Fruit fly (Drosophila melanogaster) whole organism, embryonic: ENCODE data around the gene CG10341.

Experiments used
- ATbp ChIP-seq: fragments of 200-800 bp; sonication (Bioruptor generic); optimal IDR thresholded peaks from 2 replicates; lab custom pipeline; 2017; ENCODE audit warnings: missing biosample characterization, mild to moderate bottlenecking, missing genetic modification characterization, missing genetic modification reagents
- CG10321 ChIP-seq: fragments of 200-800 bp; sonication (Bioruptor generic); IDR thresholded peaks from 2 replicates; pipeline ENCODE4 v1.3.6; 2022; ENCODE audit warnings: missing biosample characterization, missing genetic modification characterization
- CG10431 ChIP-seq: fragments of 200-800 bp; sonication (Bioruptor generic); optimal IDR thresholded peaks from 3 replicates; lab custom pipeline; 2018; ENCODE audit warnings: missing biosample characterization, mild to moderate bottlenecking, missing genetic modification characterization
- CG11093 ChIP-seq: fragments of 200-800 bp; sonication (Bioruptor generic); IDR thresholded peaks from 3 replicates; pipeline ENCODE4 v1.3.6; 2022; ENCODE audit warnings: missing biosample characterization, missing genetic modification characterization
- CG12071 ChIP-seq: fragments of 200-800 bp; sonication (Bioruptor generic); optimal IDR thresholded peaks from 3 replicates; lab custom pipeline; 2018; ENCODE audit warnings: missing biosample characterization, mild to moderate bottlenecking, missing genetic modification characterization
- CG14441 ChIP-seq: fragments of 200-800 bp; sonication (Bioruptor generic); IDR thresholded peaks from 2 replicates; pipeline ENCODE4 v1.3.6; 2022; ENCODE audit warnings: missing biosample characterization, missing genetic modification characterization
- CG15011 ChIP-seq: fragments of 200-800 bp; sonication (Bioruptor generic); optimal IDR thresholded peaks from 3 replicates; lab custom pipeline; 2018; ENCODE audit warnings: missing biosample characterization, mild to moderate bottlenecking, missing genetic modification characterization
- CG1603 ChIP-seq: fragments of 200-800 bp; sonication (Bioruptor generic); optimal IDR thresholded peaks from 2 replicates; lab custom pipeline; 2019; ENCODE audit warnings: missing biosample characterization, mild to moderate bottlenecking, missing genetic modification characterization, moderate library complexity
- CG32772 ChIP-seq: fragments of 200-800 bp; sonication (Bioruptor generic); IDR thresholded peaks from 2 replicates; pipeline ENCODE4 v1.3.6; 2022; ENCODE audit warnings: missing biosample characterization, missing genetic modification characterization
- CG33213 ChIP-seq: fragments of 200-800 bp; sonication (Bioruptor generic); optimal IDR thresholded peaks from 3 replicates; lab custom pipeline; 2016; ENCODE audit warnings: missing biosample characterization, missing genetic modification characterization
- CG33557 ChIP-seq: fragments of 200-800 bp; sonication (Bioruptor generic); optimal IDR thresholded peaks from 2 replicates; lab custom pipeline; 2019; ENCODE audit warnings: missing biosample characterization, mild to moderate bottlenecking, missing genetic modification characterization, moderate library complexity
- CG34422 ChIP-seq: fragments of 200-800 bp; sonication (Bioruptor generic); IDR thresholded peaks from 3 replicates; pipeline ENCODE4 v1.3.6; 2022; ENCODE audit warnings: missing biosample characterization, missing genetic modification characterization
- CG3838 ChIP-seq: fragments of 200-800 bp; sonication (Bioruptor generic); optimal IDR thresholded peaks from 3 replicates; lab custom pipeline; 2016; ENCODE audit warnings: missing biosample characterization, missing genetic modification characterization
- CG5953 ChIP-seq: fragments of 200-800 bp; sonication (Bioruptor generic); IDR thresholded peaks from 2 replicates; pipeline ENCODE4 v1.3.6; 2022; ENCODE audit warnings: missing biosample characterization, missing genetic modification characterization
- CG6175 ChIP-seq: fragments of 200-800 bp; sonication (Bioruptor generic); IDR thresholded peaks from 3 replicates; pipeline ENCODE4 v1.3.6; 2022; ENCODE audit warnings: missing biosample characterization, missing genetic modification characterization
- CG6791 ChIP-seq: fragments of 200-800 bp; sonication (Bioruptor generic); IDR thresholded peaks from 3 replicates; pipeline ENCODE4 v1.3.6; 2022; ENCODE audit warnings: missing biosample characterization, missing genetic modification characterization; ENCODE audit not compliant: partially characterized antibody
- CG7271 ChIP-seq: fragments of 200-800 bp; sonication (Bioruptor generic); optimal IDR thresholded peaks from 2 replicates; lab custom pipeline; 2018; ENCODE audit warnings: missing biosample characterization, mild to moderate bottlenecking, missing genetic modification characterization, moderate library complexity
- CG8359 ChIP-seq: fragments of 200-800 bp; sonication (Bioruptor generic); optimal IDR thresholded peaks from 2 replicates; lab custom pipeline; 2017; ENCODE audit warnings: missing biosample characterization, mild to moderate bottlenecking, missing genetic modification characterization, borderline replicate concordance
- CG8765 ChIP-seq: fragments of 200-800 bp; sonication (Bioruptor generic); IDR thresholded peaks from 2 replicates; pipeline ENCODE4 v1.3.6; 2022; ENCODE audit warnings: missing biosample characterization, missing genetic modification characterization
- CG9932 ChIP-seq: fragments of 200-800 bp; sonication (Bioruptor generic); IDR thresholded peaks from 2 replicates; pipeline ENCODE4 v1.3.6; 2022; ENCODE audit warnings: missing biosample characterization, missing genetic modification characterization
- HLHmδ ChIP-seq: fragments of 200-800 bp; sonication (Bioruptor generic); optimal IDR thresholded peaks from 2 replicates; lab custom pipeline; 2018; ENCODE audit warnings: missing biosample characterization, mild to moderate bottlenecking, missing genetic modification characterization, moderate library complexity
- Hr3 ChIP-seq: fragments of 200-800 bp; sonication (Bioruptor generic); optimal IDR thresholded peaks from 3 replicates; lab custom pipeline; 2016; ENCODE audit warnings: missing biosample characterization, missing genetic modification characterization
- Lhr ChIP-seq: fragments of 200-800 bp; sonication (Bioruptor generic); optimal IDR thresholded peaks from 3 replicates; lab custom pipeline; 2017; ENCODE audit warnings: mild to moderate bottlenecking, missing biosample characterization, missing genetic modification reagents, missing genetic modification characterization
- Meics ChIP-seq: fragments of 200-800 bp; sonication (Bioruptor generic); optimal IDR thresholded peaks from 2 replicates; lab custom pipeline; 2017; ENCODE audit warnings: missing biosample characterization, mild to moderate bottlenecking, missing genetic modification characterization
- NfI ChIP-seq: fragments of 200-800 bp; sonication (Bioruptor generic); optimal IDR thresholded peaks from 3 replicates; lab custom pipeline; 2018; ENCODE audit warnings: missing biosample characterization, mild to moderate bottlenecking, missing genetic modification characterization, moderate library complexity
- Six4 ChIP-seq: fragments of 200-800 bp; sonication (Bioruptor generic); optimal IDR thresholded peaks from 2 replicates; lab custom pipeline; 2016; ENCODE audit warnings: missing biosample characterization, missing genetic modification characterization
- Usf ChIP-seq: fragments of 200-800 bp; sonication (Bioruptor generic); optimal IDR thresholded peaks from 2 replicates; lab custom pipeline; 2017; ENCODE audit warnings: missing genotype, missing biosample characterization, missing genetic modification characterization
- Xrp1 ChIP-seq: fragments of 200-800 bp; sonication (Bioruptor generic); IDR thresholded peaks from 2 replicates; pipeline ENCODE4 v1.3.6; 2022; ENCODE audit warnings: missing biosample characterization, missing genetic modification characterization
- al ChIP-seq: fragments of 200-800 bp; sonication (Bioruptor generic); IDR thresholded peaks from 2 replicates; pipeline ENCODE4 v1.3.6; 2022; ENCODE audit warnings: missing biosample characterization, missing genetic modification characterization
- amos ChIP-seq: fragments of 200-800 bp; sonication (Bioruptor generic); IDR thresholded peaks from 2 replicates; pipeline ENCODE4 v1.3.6; 2022; ENCODE audit warnings: missing biosample characterization, missing genetic modification characterization; ENCODE audit not compliant: partially characterized antibody
- chif ChIP-seq, 2 experiments: fragments of 200-800 bp; sonication (Bioruptor generic); optimal IDR thresholded peaks; 3 replicates each; lab custom pipeline; 2016; ENCODE audit warnings: missing biosample characterization in 2 of 2, missing genetic modification characterization in 2 of 2
- dmrt11E ChIP-seq: fragments of 200-800 bp; sonication (Bioruptor generic); optimal IDR thresholded peaks from 3 replicates; lab custom pipeline; 2018; ENCODE audit warnings: missing biosample characterization, mild to moderate bottlenecking, missing genetic modification characterization, moderate library complexity
- dmrt99B ChIP-seq: fragments of 200-800 bp; sonication (Bioruptor generic); optimal IDR thresholded peaks from 2 replicates; lab custom pipeline; 2018; ENCODE audit warnings: missing biosample characterization, mild to moderate bottlenecking, missing genetic modification characterization, moderate library complexity
- gfzf ChIP-seq: fragments of 200-800 bp; sonication (Bioruptor generic); optimal IDR thresholded peaks from 2 replicates; lab custom pipeline; 2016; ENCODE audit warnings: missing biosample characterization, mild to moderate bottlenecking, missing genetic modification characterization, moderate library complexity
- gsb-n ChIP-seq: fragments of 200-800 bp; sonication (Bioruptor generic); optimal IDR thresholded peaks from 3 replicates; lab custom pipeline; 2018; ENCODE audit warnings: missing biosample characterization, mild to moderate bottlenecking, missing genetic modification characterization
- ind ChIP-seq: fragments of 200-800 bp; sonication (Bioruptor generic); optimal IDR thresholded peaks from 3 replicates; lab custom pipeline; 2016; ENCODE audit warnings: missing biosample characterization, missing genetic modification characterization
- jigr1 ChIP-seq: fragments of 200-800 bp; sonication (Bioruptor generic); IDR thresholded peaks from 3 replicates; pipeline ENCODE4 v1.3.6; 2022; ENCODE audit warnings: missing biosample characterization, missing genetic modification characterization
- mirr ChIP-seq: fragments of 200-800 bp; sonication (Bioruptor generic); optimal IDR thresholded peaks from 3 replicates; lab custom pipeline; 2018; ENCODE audit warnings: missing biosample characterization, mild to moderate bottlenecking, missing genetic modification characterization
- peb ChIP-seq: fragments of 200-800 bp; sonication (Bioruptor generic); IDR thresholded peaks from 2 replicates; pipeline ENCODE4 v1.3.6; 2022; ENCODE audit warnings: missing biosample characterization, missing genetic modification characterization
- pho ChIP-seq: fragments of 200-800 bp; sonication (Bioruptor generic); optimal IDR thresholded peaks from 2 replicates; lab custom pipeline; 2016; ENCODE audit warnings: missing biosample characterization, missing genetic modification characterization
- prd ChIP-seq, 3 experiments: fragments of >200 bp in 2 of 3; fragments of 200-800 bp in 1 of 3; sonication (Bioruptor generic) in 1 of 3; optimal IDR thresholded peaks in 2 of 3; IDR thresholded peaks in 1 of 3; 2 replicates in 2 of 3; 3 replicates in 1 of 3; pipeline versions ENCODE4 v1.3.6 to Lab custom; 2017 to 2022; ENCODE audit warnings: missing biosample characterization in 1 of 3, missing genetic modification characterization in 1 of 3
- pum ChIP-seq: fragments of 200-800 bp; sonication (Bioruptor generic); optimal IDR thresholded peaks from 2 replicates; lab custom pipeline; 2016; ENCODE audit warnings: missing biosample characterization, missing genetic modification characterization
- row ChIP-seq: fragments of 200-800 bp; sonication (Bioruptor generic); IDR thresholded peaks from 3 replicates; pipeline ENCODE4 v1.3.6; 2022; ENCODE audit warnings: missing biosample characterization, missing genetic modification characterization
- scrt ChIP-seq: fragments of 200-800 bp; sonication (Bioruptor generic); optimal IDR thresholded peaks from 2 replicates; lab custom pipeline; 2018; ENCODE audit warnings: missing biosample characterization, mild to moderate bottlenecking, missing genetic modification characterization, moderate library complexity
- sens-2 ChIP-seq: fragments of 200-800 bp; sonication (Bioruptor generic); IDR thresholded peaks from 2 replicates; pipeline ENCODE4 v1.3.6; 2022; ENCODE audit warnings: missing biosample characterization, missing genetic modification characterization
- tll ChIP-seq, 2 experiments: fragments of 200-800 bp in 1 of 2; fragments of >200 bp in 1 of 2; sonication (Bioruptor generic) in 1 of 2; optimal IDR thresholded peaks; 2 replicates each; lab custom pipeline; 2017 to 2019; ENCODE audit warnings: missing biosample characterization in 2 of 2, missing genetic modification characterization in 2 of 2, mild to moderate bottlenecking in 1 of 2, moderate library complexity in 1 of 2
- tx ChIP-seq: fragments of 200-800 bp; sonication (Bioruptor generic); optimal IDR thresholded peaks from 2 replicates; lab custom pipeline; 2016; ENCODE audit warnings: missing biosample characterization, missing genetic modification characterization
- unc-4 ChIP-seq: fragments of 200-800 bp; sonication (Bioruptor generic); IDR thresholded peaks from 2 replicates; pipeline ENCODE4 v1.3.6; 2022; ENCODE audit warnings: missing biosample characterization, missing genetic modification characterization; ENCODE audit not compliant: partially characterized antibody

Gene CG10341

DNA sequence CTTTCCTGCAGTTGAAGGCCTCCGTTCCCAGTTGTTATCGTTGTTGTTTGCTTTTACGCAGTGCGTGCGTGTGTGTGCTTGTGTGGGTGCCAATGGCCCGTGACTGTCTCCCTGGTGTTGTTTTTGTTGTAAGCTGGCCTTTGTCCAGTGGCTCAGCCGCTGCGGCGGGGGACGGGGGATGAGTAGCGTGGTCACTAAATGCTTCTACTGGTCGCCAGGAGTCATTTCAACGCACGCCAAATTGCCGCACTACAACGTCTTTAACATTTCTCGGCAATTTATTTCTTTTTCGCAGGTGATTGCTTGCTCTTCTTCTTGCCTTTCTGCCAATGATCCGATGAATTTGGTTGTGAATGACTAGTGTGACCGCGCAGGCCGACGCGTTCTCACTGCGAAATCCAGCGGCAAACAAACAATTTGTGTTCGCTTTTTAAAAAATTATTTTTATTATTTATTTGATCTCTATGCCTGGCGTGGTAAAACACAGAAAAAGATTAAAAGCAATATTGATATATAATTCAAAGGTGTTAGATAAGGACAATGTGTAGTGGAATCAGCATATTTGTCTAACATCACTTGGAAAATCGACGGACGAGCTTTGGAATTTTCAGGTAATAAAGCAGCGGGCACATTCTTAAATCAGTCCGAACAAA is 9.9 kb downstream of the CG10341 start, which contains the start of the genes Faf2 and Grip71 (continued):
- peak; percentile 95 for TF ChIP-seq al
- peak; percentile 89 for TF ChIP-seq CG5953 (GFP tag; lab: Robert Waterston, UW)
- TF ChIP-seq CG33557, result peak; percentile 66
- TF ChIP-seq Usf (GFP tag; lab: Kevin White, UChicago), result peak; percentile 87
- TF ChIP-seq scrt (GFP tag; lab: Kevin White, UChicago), result peak; percentile 68
- peak; percentile 79 for TF ChIP-seq tx (GFP tag; lab: Kevin White, UChicago)
- peak; percentile 97 for TF ChIP-seq CG34422 (GFP tag; lab: Robert Waterston, UW)
- peak; percentile 97 for TF ChIP-seq row (GFP tag; lab: Robert Waterston, UW)
- TF ChIP-seq tll (GFP tag; optimal IDR thresholded peaks at IDR 0.05; lab: Kevin White, UChicago), result peak in 1 of 2 experiments; percentile 22
- TF ChIP-seq NfI (GFP tag; lab: Kevin White, UChicago), result peak; percentile 92
- TF ChIP-seq CG14441, result peak; percentile 97
- peak; percentile 73 for TF ChIP-seq CG33213 (GFP tag; lab: Kevin White, UChicago)
- TF ChIP-seq CG6175 (GFP tag; lab: Robert Waterston, UW), result peak; percentile 84
- peak; percentile 85 for TF ChIP-seq dmrt99B
- peak; percentile 71 for TF ChIP-seq CG3838 (GFP tag; lab: Kevin White, UChicago)
- peak; percentile 71 for TF ChIP-seq Six4 (GFP tag; lab: Kevin White, UChicago)
- peak; percentile 76 to 91 for TF ChIP-seq chif (GFP tag; optimal IDR thresholded peaks at IDR 0.05; lab: Kevin White, UChicago)
- TF ChIP-seq Xrp1, result peak; percentile 94
- peak; percentile 96 for TF ChIP-seq CG9932 (GFP tag; lab: Robert Waterston, UW)
- peak; percentile 95 for TF ChIP-seq ind (GFP tag; lab: Kevin White, UChicago)
- peak; percentile 76 for TF ChIP-seq ATbp (GFP tag; lab: Kevin White, UChicago)
- TF ChIP-seq CG10321 (GFP tag; lab: Robert Waterston, UW), result peak; percentile 56; the same call in 1 of the 2 replicates
- TF ChIP-seq pum (GFP tag; lab: Kevin White, UChicago), result peak; percentile 94
- peak; percentile 91 for TF ChIP-seq CG8765 (GFP tag; lab: Robert Waterston, UW)
- peak; percentile 71 for TF ChIP-seq CG7271 (tag; lab: Kevin White, UChicago)
- TF ChIP-seq CG8359 (GFP tag; lab: Kevin White, UChicago), result no peak
- TF ChIP-seq prd (optimal IDR thresholded peaks at IDR 0.05; lab: Kevin White, UChicago), result no peak
- TF ChIP-seq prd (GFP tag; IDR thresholded peaks at IDR 0.05; lab: Robert Waterston, UW), result peak; percentile 98
- peak; percentile 88 for TF ChIP-seq CG1603 (tag; lab: Kevin White, UChicago)
- TF ChIP-seq unc-4 (GFP tag; lab: Robert Waterston, UW), result peak; percentile 59; the same call in 1 of the 2 replicates
- TF ChIP-seq CG32772 (GFP tag; lab: Robert Waterston, UW), result peak; percentile 97
- TF ChIP-seq Lhr (GFP tag; lab: Kevin White, UChicago), result peak; percentile 91
- peak; percentile 56 for TF ChIP-seq CG15011 (GFP tag; lab: Kevin White, UChicago)
- TF ChIP-seq CG11093, result peak; percentile 96
- TF ChIP-seq HLHmδ (GFP tag; lab: Kevin White, UChicago), result no peak
- peak; percentile 63 for TF ChIP-seq mirr (GFP tag; lab: Kevin White, UChicago)
- TF ChIP-seq peb (GFP tag; lab: Robert Waterston, UW), result peak; percentile 87
- TF ChIP-seq gfzf (GFP tag; lab: Kevin White, UChicago), result peak; percentile 86
- TF ChIP-seq pho (GFP tag; lab: Kevin White, UChicago), result peak; percentile 91
- peak; percentile 86 for TF ChIP-seq sens-2 (GFP tag; lab: Robert Waterston, UW)
- TF ChIP-seq dmrt11E (tag; lab: Kevin White, UChicago), result peak; percentile 92
- TF ChIP-seq jigr1 (GFP tag; lab: Robert Waterston, UW), result peak; percentile 86
- peak; percentile 85 for TF ChIP-seq gsb-n (tag; lab: Kevin White, UChicago)
- peak; percentile 41 for TF ChIP-seq CG12071 (GFP tag; lab: Kevin White, UChicago)
- peak; percentile 27 for TF ChIP-seq CG10431
- TF ChIP-seq Hr3 (GFP tag; lab: Kevin White, UChicago), result peak; percentile 93
- TF ChIP-seq Meics (GFP tag; lab: Kevin White, UChicago), result peak; percentile 82
- no peak for TF ChIP-seq CG6791 (GFP tag; lab: Robert Waterston, UW)
- TF ChIP-seq amos, result peak; percentile 47; the same call in 1 of the 2 replicates
